Fruit fly (Drosophila melanogaster) whole organism, embryonic: ENCODE measurements around the gene side-III.

Experiments
- Abd-B ChIP-seq: fragments of 200-800 bp; sonication (Bioruptor generic); optimal IDR thresholded peaks from 2 replicates; lab custom pipeline; 2018; ENCODE audit warnings: missing biosample characterization, mild to moderate bottlenecking, missing genetic modification characterization, moderate library complexity
- Atf-2 ChIP-seq: fragments of 200-800 bp; sonication (Bioruptor generic); optimal IDR thresholded peaks from 2 replicates; lab custom pipeline; 2016; ENCODE audit warnings: missing biosample characterization, missing genetic modification characterization
- CG10209 ChIP-seq: fragments of 200-800 bp; sonication (Bioruptor generic); optimal IDR thresholded peaks from 3 replicates; lab custom pipeline; 2017; ENCODE audit warnings: missing biosample characterization, mild to moderate bottlenecking, missing genetic modification characterization, missing genetic modification reagents
- CG11085 ChIP-seq: fragments of 200-800 bp; sonication (Bioruptor generic); IDR thresholded peaks from 2 replicates; pipeline ENCODE4 v1.3.6; 2022; ENCODE audit warnings: missing biosample characterization, missing genetic modification characterization
- CG11504 ChIP-seq: fragments of 200-800 bp; sonication (Bioruptor generic); optimal IDR thresholded peaks from 3 replicates; lab custom pipeline; 2019; ENCODE audit warnings: missing biosample characterization, mild to moderate bottlenecking, missing genetic modification characterization, moderate library complexity
- CG12391 ChIP-seq: fragments of 200-800 bp; sonication (Bioruptor generic); optimal IDR thresholded peaks from 3 replicates; lab custom pipeline; 2018; ENCODE audit warnings: missing biosample characterization, mild to moderate bottlenecking, missing genetic modification characterization, moderate library complexity
- CG17359 ChIP-seq: fragments of 200-800 bp; sonication (Bioruptor generic); optimal IDR thresholded peaks from 3 replicates; lab custom pipeline; 2018; ENCODE audit warnings: missing biosample characterization, mild to moderate bottlenecking, missing genetic modification characterization, moderate library complexity
- CG18262 ChIP-seq: fragments of 200-800 bp; optimal IDR thresholded peaks from 3 replicates; lab custom pipeline; 2019; ENCODE audit warnings: missing biosample characterization, mild to moderate bottlenecking, missing genetic modification characterization, moderate library complexity
- CG2678 ChIP-seq: fragments of 200-800 bp; sonication (Bioruptor generic); optimal IDR thresholded peaks from 3 replicates; lab custom pipeline; 2019; ENCODE audit warnings: missing biosample characterization, mild to moderate bottlenecking, missing genetic modification characterization, moderate library complexity
- CG32532 ChIP-seq: fragments of 200-800 bp; sonication (Bioruptor generic); IDR thresholded peaks from 2 replicates; pipeline ENCODE4 v1.3.6; 2022; ENCODE audit warnings: missing biosample characterization, missing genetic modification characterization
- CG3407 ChIP-seq: fragments of 200-800 bp; sonication (Bioruptor generic); optimal IDR thresholded peaks from 2 replicates; lab custom pipeline; 2018; ENCODE audit warnings: missing biosample characterization, mild to moderate bottlenecking, missing genetic modification characterization
- CG4424 ChIP-seq: fragments of 200-800 bp; sonication (Bioruptor generic); optimal IDR thresholded peaks from 3 replicates; lab custom pipeline; 2016; ENCODE audit warnings: missing biosample characterization, missing genetic modification characterization
- CG4854 ChIP-seq: fragments of 200-800 bp; sonication (Bioruptor generic); optimal IDR thresholded peaks from 2 replicates; lab custom pipeline; 2016; ENCODE audit warnings: missing biosample characterization, missing genetic modification characterization, inconsistent platforms
- CG7357 ChIP-seq: fragments of 200-800 bp; sonication (Bioruptor generic); IDR thresholded peaks from 3 replicates; pipeline ENCODE4 v1.3.6; 2022; ENCODE audit warnings: missing biosample characterization, missing genetic modification characterization
- CG7839 ChIP-seq: fragments of 200-800 bp; sonication (Bioruptor generic); optimal IDR thresholded peaks from 3 replicates; lab custom pipeline; 2018; ENCODE audit warnings: missing biosample characterization, mild to moderate bottlenecking, missing genetic modification characterization, moderate library complexity
- CG8290 ChIP-seq, 3 experiments: fragments of 200-800 bp; sonication (Bioruptor generic); optimal IDR thresholded peaks; 2 replicates each; lab custom pipeline; 2016 to 2019; ENCODE audit warnings: missing biosample characterization in 3 of 3, missing genetic modification characterization in 3 of 3, mild to moderate bottlenecking in 2 of 3, moderate library complexity in 1 of 3
- CG8765 ChIP-seq: fragments of 200-800 bp; sonication (Bioruptor generic); IDR thresholded peaks from 2 replicates; pipeline ENCODE4 v1.3.6; 2022; ENCODE audit warnings: missing biosample characterization, missing genetic modification characterization
- CG9727 ChIP-seq: fragments of 200-800 bp; sonication (Bioruptor generic); optimal IDR thresholded peaks from 3 replicates; lab custom pipeline; 2017; ENCODE audit warnings: missing biosample characterization, mild to moderate bottlenecking, missing genetic modification characterization
- CoRest ChIP-seq: fragments of 200-800 bp; sonication (Bioruptor generic); optimal IDR thresholded peaks from 3 replicates; lab custom pipeline; 2018; ENCODE audit warnings: missing biosample characterization, mild to moderate bottlenecking, missing genetic modification characterization, moderate library complexity
- CrebB ChIP-seq: fragments of 200-800 bp; sonication (Bioruptor generic); optimal IDR thresholded peaks from 3 replicates; lab custom pipeline; 2018; ENCODE audit warnings: missing biosample characterization, mild to moderate bottlenecking, missing genetic modification characterization
- Dbx ChIP-seq: fragments of 200-800 bp; sonication (Bioruptor generic); IDR thresholded peaks from 3 replicates; pipeline ENCODE4 v1.3.6; 2022; ENCODE audit warnings: missing biosample characterization, missing genetic modification characterization
- E2f2 ChIP-seq: fragments of 200-800 bp; sonication (Bioruptor generic); IDR thresholded peaks from 2 replicates; pipeline ENCODE4 v1.3.6; 2022; ENCODE audit warnings: missing biosample characterization, missing genetic modification characterization
- Fer3 ChIP-seq: fragments of 200-800 bp; sonication (Bioruptor generic); optimal IDR thresholded peaks from 2 replicates; lab custom pipeline; 2018; ENCODE audit warnings: missing biosample characterization, mild to moderate bottlenecking, missing genetic modification characterization, moderate library complexity
- H15 ChIP-seq: fragments of 200-800 bp; sonication (Bioruptor generic); IDR thresholded peaks from 3 replicates; pipeline ENCODE4 v1.3.6; 2022; ENCODE audit warnings: missing biosample characterization, missing genetic modification characterization
- HmgZ ChIP-seq: fragments of 200-800 bp; sonication (Bioruptor generic); optimal IDR thresholded peaks from 2 replicates; lab custom pipeline; 2018; ENCODE audit warnings: missing biosample characterization, mild to moderate bottlenecking, missing genetic modification characterization
- Hmr ChIP-seq: fragments of 200-800 bp; sonication (Bioruptor generic); optimal IDR thresholded peaks from 3 replicates; lab custom pipeline; 2017; ENCODE audit warnings: mild to moderate bottlenecking, missing biosample characterization, missing genetic modification reagents, missing genetic modification characterization
- Hsf ChIP-seq: fragments of 200-800 bp; sonication (Bioruptor generic); optimal IDR thresholded peaks from 3 replicates; lab custom pipeline; 2016; ENCODE audit warnings: missing biosample characterization, missing genetic modification characterization
- MTF-1 ChIP-seq: fragments of 200-800 bp; sonication (Bioruptor generic); optimal IDR thresholded peaks from 2 replicates; lab custom pipeline; 2018; ENCODE audit warnings: missing biosample characterization, mild to moderate bottlenecking, missing genetic modification characterization, borderline replicate concordance
- Med ChIP-seq: fragments of 200-800 bp; sonication (Bioruptor generic); peaks from one replicate; lab custom pipeline; 2016; ENCODE audit warnings: missing biosample characterization, missing genetic modification characterization, mild to moderate bottlenecking, inconsistent platforms, moderate library complexity
- Meics ChIP-seq: fragments of 200-800 bp; sonication (Bioruptor generic); optimal IDR thresholded peaks from 2 replicates; lab custom pipeline; 2017; ENCODE audit warnings: missing biosample characterization, mild to moderate bottlenecking, missing genetic modification characterization
- Mrtf ChIP-seq: fragments of 200-800 bp; sonication (Bioruptor generic); IDR thresholded peaks from 3 replicates; pipeline ENCODE4 v1.3.6; 2022; ENCODE audit warnings: missing biosample characterization, missing genetic modification characterization
- NfI ChIP-seq: fragments of 200-800 bp; sonication (Bioruptor generic); optimal IDR thresholded peaks from 3 replicates; lab custom pipeline; 2018; ENCODE audit warnings: missing biosample characterization, mild to moderate bottlenecking, missing genetic modification characterization, moderate library complexity
- Rfx ChIP-seq: fragments of 200-800 bp; sonication (Bioruptor generic); IDR thresholded peaks from 2 replicates; pipeline ENCODE4 v1.3.6; 2022; ENCODE audit warnings: missing biosample characterization, missing genetic modification characterization
- Taf1 ChIP-seq: fragments of 200-800 bp; sonication (Bioruptor generic); IDR thresholded peaks from 2 replicates; pipeline ENCODE4 v1.3.6; 2022; ENCODE audit warnings: missing biosample characterization, missing genetic modification characterization
- ab ChIP-seq: fragments of 200-800 bp; sonication (Bioruptor generic); optimal IDR thresholded peaks from 2 replicates; lab custom pipeline; 2016; ENCODE audit warnings: missing biosample characterization, missing genetic modification characterization
- br ChIP-seq: fragments of >200 bp; optimal IDR thresholded peaks from 2 replicates; lab custom pipeline; 2017
- cwo ChIP-seq: fragments of 200-800 bp; sonication (Bioruptor generic); optimal IDR thresholded peaks from 3 replicates; lab custom pipeline; 2017; ENCODE audit warnings: missing biosample characterization, missing genetic modification characterization, mild to moderate bottlenecking, moderate library complexity, missing genetic modification reagents
- fu2 ChIP-seq: fragments of 200-800 bp; sonication (Bioruptor generic); optimal IDR thresholded peaks from 2 replicates; lab custom pipeline; 2016; ENCODE audit warnings: missing biosample characterization, missing genetic modification characterization
- gfzf ChIP-seq: fragments of 200-800 bp; sonication (Bioruptor generic); optimal IDR thresholded peaks from 2 replicates; lab custom pipeline; 2016; ENCODE audit warnings: missing biosample characterization, mild to moderate bottlenecking, missing genetic modification characterization, moderate library complexity
- jumu ChIP-seq: fragments of 200-800 bp; sonication (Bioruptor generic); optimal IDR thresholded peaks from 3 replicates; lab custom pipeline; 2016; ENCODE audit warnings: missing biosample characterization, missing genetic modification characterization
- lab ChIP-seq: fragments of 200-800 bp; sonication (Bioruptor generic); optimal IDR thresholded peaks from 3 replicates; lab custom pipeline; 2017; ENCODE audit warnings: missing biosample characterization, missing genetic modification characterization, mild to moderate bottlenecking, moderate library complexity, missing genetic modification reagents
- lilli ChIP-seq: fragments of 200-800 bp; sonication (Bioruptor generic); optimal IDR thresholded peaks from 3 replicates; lab custom pipeline; 2016; ENCODE audit warnings: missing biosample characterization, missing genetic modification characterization
- nerfin-2 ChIP-seq: fragments of 200-800 bp; sonication (Bioruptor generic); IDR thresholded peaks from 2 replicates; pipeline ENCODE4 v1.3.6; 2022; ENCODE audit warnings: missing biosample characterization, missing genetic modification characterization; ENCODE audit not compliant: partially characterized antibody
- nmo ChIP-seq: fragments of 200-800 bp; sonication (Bioruptor generic); optimal IDR thresholded peaks from 2 replicates; lab custom pipeline; 2018; ENCODE audit warnings: missing biosample characterization, mild to moderate bottlenecking, missing genetic modification characterization, moderate library complexity
- sc ChIP-seq, 3 experiments: fragments of >200 bp in 2 of 3; fragments of 200-800 bp in 1 of 3; sonication (Bioruptor generic) in 1 of 3; optimal IDR thresholded peaks; 2 replicates in 2 of 3; 3 replicates in 1 of 3; lab custom pipeline; 2017; ENCODE audit warnings: mild to moderate bottlenecking in 1 of 3, missing biosample characterization in 1 of 3, missing genetic modification characterization in 1 of 3, missing genetic modification reagents in 1 of 3
- so ChIP-seq: fragments of 200-800 bp; sonication (Bioruptor generic); IDR thresholded peaks from 3 replicates; pipeline ENCODE4 v1.3.6; 2022; ENCODE audit warnings: missing biosample characterization, missing genetic modification characterization
- tio ChIP-seq: fragments of 200-800 bp; sonication (Bioruptor generic); optimal IDR thresholded peaks from 2 replicates; lab custom pipeline; 2017; ENCODE audit warnings: missing biosample characterization, missing genetic modification characterization, inconsistent platforms
- trem ChIP-seq: fragments of 200-800 bp; optimal IDR thresholded peaks from 3 replicates; lab custom pipeline; 2019; ENCODE audit warnings: missing biosample characterization, mild to moderate bottlenecking, missing genetic modification characterization, moderate library complexity

The side-III gene

dm6 chr3R:5861218-5861902, 98.0 kb downstream of the side-III start (continued):
- TF ChIP-seq NfI (peak; percentile 51), gfzf (GFP tag; lab: Kevin White, UChicago) (no peak), CG7839 (tag; lab: Kevin White, UChicago) (peak; percentile 48), Taf1 (GFP tag; lab: Robert Waterston, UW) (no peak), Rfx (GFP tag; lab: Robert Waterston, UW) (peak; percentile 76), H15 (no peak), CG12391 (tag; lab: Kevin White, UChicago) (peak; percentile 15), CG32532 (GFP tag; lab: Robert Waterston, UW) (peak; percentile 71), Atf-2 (peak; percentile 21), Abd-B (GFP tag; lab: Kevin White, UChicago) (no peak), CrebB (tag; lab: Kevin White, UChicago) (no peak), lilli (GFP tag; lab: Kevin White, UChicago) (peak; percentile 53), nerfin-2 (no peak), lab (GFP tag; lab: Kevin White, UChicago) (peak; percentile 38), tio (no peak), ab (GFP tag; lab: Kevin White, UChicago) (no peak), CG10209 (GFP tag; lab: Kevin White, UChicago) (peak; percentile 32), cwo (GFP tag; lab: Kevin White, UChicago) (peak; percentile 5), Meics (GFP tag; lab: Kevin White, UChicago) (peak; percentile 77), CG8290 (GFP tag; optimal IDR thresholded peaks at IDR 0.05; lab: Kevin White, UChicago) (no peak), CG8290 (tag; optimal IDR thresholded peaks at IDR 0.05; lab: Kevin White, UChicago) (peak in 1 of 2 experiments; percentile 48), HmgZ (no peak), Hmr (GFP tag; lab: Kevin White, UChicago) (peak; percentile 34), CG17359 (peak; percentile 17), Mrtf (GFP tag; lab: Robert Waterston, UW) (0 out of 3 replicates have a peak, but pooled peaks have one; percentile 26), Med (peak; percentile 67), CG4424 (GFP tag; lab: Kevin White, UChicago) (peak; percentile 1), MTF-1 (GFP tag; lab: Kevin White, UChicago) (no peak), CG7357 (no peak), CG4854 (no peak), CG2678 (tag; lab: Kevin White, UChicago) (peak; percentile 61), CG18262 (tag; lab: Kevin White, UChicago) (peak; percentile 37), CG11085 (GFP tag; lab: Robert Waterston, UW) (no peak), jumu (peak; percentile 12), br (lab: Kevin White, UChicago) (no peak), CoRest (tag; lab: Kevin White, UChicago) (peak; percentile 47), CG9727 (peak; percentile 56), fu2 (peak; percentile 16), CG8765 (GFP tag; lab: Robert Waterston, UW) (no peak), Fer3 (peak; percentile 9), Hsf (GFP tag; lab: Kevin White, UChicago) (peak; percentile 22), Dbx (peak; percentile 28; the same call in 1 of the 3 replicates), CG11504 (tag; lab: Kevin White, UChicago) (peak; percentile 42), so (GFP tag; lab: Robert Waterston, UW) (no peak), trem (tag; lab: Kevin White, UChicago) (no peak), sc (optimal IDR thresholded peaks at IDR 0.05; lab: Kevin White, UChicago) (no peak), sc (GFP tag; optimal IDR thresholded peaks at IDR 0.05; lab: Kevin White, UChicago) (no peak), E2f2 (GFP tag; lab: Robert Waterston, UW) (no peak), nmo (GFP tag; lab: Kevin White, UChicago) (peak; percentile 30), CG3407 (GFP tag; lab: Kevin White, UChicago) (no peak)
